Worm (Caenorhabditis elegans): ENCODE measurements around the gene C23G10.2.

DNA sequence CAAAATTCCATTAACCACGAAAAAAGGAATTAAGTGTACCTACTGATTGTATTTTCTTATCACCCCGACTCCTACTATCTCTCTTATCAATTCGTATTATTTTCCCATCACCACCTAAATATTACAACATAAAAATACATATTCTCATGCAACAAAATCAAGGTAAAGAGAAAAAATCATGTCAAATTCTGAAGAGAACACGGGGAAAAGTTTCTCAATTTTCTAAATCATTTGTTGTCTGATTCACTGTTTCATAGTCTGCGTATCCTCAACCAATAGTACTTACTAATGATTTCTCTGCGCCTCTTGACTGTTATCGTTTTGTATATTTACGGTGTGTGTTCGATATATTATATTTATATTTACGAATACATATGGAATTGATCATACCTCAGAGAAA lies 24.0 kb downstream of the C23G10.2 start:
- no peak for TF ChIP-seq aly-1 (tag; optimal IDR thresholded peaks at IDR 0.05)
- no peak for TF ChIP-seq flt-1 (GFP tag; IDR thresholded peaks at IDR 0.05)
- no peak for TF ChIP-seq ama-1 (optimal IDR thresholded peaks at IDR 0.05)
- no peak for TF ChIP-seq sea-1 (GFP tag; conservative IDR thresholded peaks at IDR 0.05)
